Fruit fly (Drosophila melanogaster) whole organism, embryonic: Measurements from ENCODE around the gene Ufd4.

Experiments
- Adf1 ChIP-seq: fragments of 200-800 bp; sonication (Bioruptor generic); IDR thresholded peaks from 2 replicates; pipeline ENCODE4 v1.3.6; 2022; ENCODE audit warnings: missing biosample characterization, missing genetic modification characterization
- CG10565 ChIP-seq: fragments of 200-800 bp; sonication (Bioruptor generic); optimal IDR thresholded peaks from 3 replicates; lab custom pipeline; 2016; ENCODE audit warnings: missing biosample characterization, mild to moderate bottlenecking, missing genetic modification characterization
- CG11695 ChIP-seq: fragments of 200-800 bp; sonication (Bioruptor generic); IDR thresholded peaks from 3 replicates; pipeline ENCODE4 v1.3.6; 2022; ENCODE audit warnings: missing biosample characterization, missing genetic modification characterization
- CG13775 ChIP-seq: fragments of 200-800 bp; sonication (Bioruptor generic); optimal IDR thresholded peaks from 3 replicates; lab custom pipeline; 2017; ENCODE audit warnings: missing biosample characterization, mild to moderate bottlenecking, missing genetic modification characterization
- CG15479 ChIP-seq: fragments of 200-800 bp; sonication (Bioruptor generic); optimal IDR thresholded peaks from 3 replicates; lab custom pipeline; 2019; ENCODE audit warnings: missing biosample characterization, mild to moderate bottlenecking, missing genetic modification characterization, moderate library complexity
- CG17612 ChIP-seq: fragments of 200-800 bp; sonication (Bioruptor generic); IDR thresholded peaks from 2 replicates; pipeline ENCODE4 v1.3.6; 2022; ENCODE audit warnings: missing biosample characterization, missing genetic modification characterization
- CG18011 ChIP-seq: fragments of 200-800 bp; sonication (Bioruptor generic); optimal IDR thresholded peaks from 2 replicates; lab custom pipeline; 2017; ENCODE audit warnings: missing biosample characterization, missing genetic modification characterization, mild to moderate bottlenecking, moderate library complexity, missing genotype
- CG2129 ChIP-seq: fragments of 200-800 bp; sonication (Bioruptor generic); IDR thresholded peaks from 2 replicates; pipeline ENCODE4 v1.3.6; 2022; ENCODE audit warnings: missing biosample characterization, missing genetic modification characterization; ENCODE audit not compliant: partially characterized antibody
- CG2199 ChIP-seq: fragments of 200-800 bp; sonication (Bioruptor generic); IDR thresholded peaks from 3 replicates; pipeline ENCODE4 v1.3.6; 2022; ENCODE audit warnings: missing biosample characterization, missing genetic modification characterization
- CG4730 ChIP-seq: fragments of 200-800 bp; sonication (Bioruptor generic); IDR thresholded peaks from 2 replicates; pipeline ENCODE4 v1.3.6; 2022; ENCODE audit warnings: missing biosample characterization, missing genetic modification characterization
- CG5180 ChIP-seq: fragments of 200-800 bp; sonication (Bioruptor generic); optimal IDR thresholded peaks from 3 replicates; lab custom pipeline; 2017; ENCODE audit warnings: missing biosample characterization, missing genetic modification characterization, mild to moderate bottlenecking, moderate library complexity, missing genetic modification reagents
- CG8388 ChIP-seq: fragments of 200-800 bp; sonication (Bioruptor generic); optimal IDR thresholded peaks from 2 replicates; lab custom pipeline; 2019; ENCODE audit warnings: missing biosample characterization, mild to moderate bottlenecking, missing genetic modification characterization, moderate library complexity
- CG9215 ChIP-seq: fragments of 200-800 bp; sonication (Bioruptor generic); IDR thresholded peaks from 2 replicates; pipeline ENCODE4 v1.3.6; 2022; ENCODE audit warnings: missing biosample characterization, missing genetic modification characterization
- Dfd ChIP-seq, 2 experiments: fragments of >200 bp; optimal IDR thresholded peaks; 2 replicates each; lab custom pipeline; 2017; ENCODE audit warnings: missing biosample characterization in 2 of 2, missing genetic modification characterization in 2 of 2
- E2f1 ChIP-seq: fragments of 200-800 bp; sonication (Bioruptor generic); IDR thresholded peaks from 2 replicates; pipeline ENCODE4 v1.3.6; 2022; ENCODE audit warnings: missing biosample characterization, missing genetic modification characterization
- Elba2 ChIP-seq: fragments of 200-800 bp; sonication (Bioruptor generic); optimal IDR thresholded peaks from 3 replicates; lab custom pipeline; 2016; ENCODE audit warnings: missing biosample characterization, missing genetic modification characterization
- Hr78 ChIP-seq, 2 experiments: fragments of 200-800 bp in 1 of 2; fragments of >200 bp in 1 of 2; sonication (Bioruptor generic) in 1 of 2; optimal IDR thresholded peaks; 2 replicates each; lab custom pipeline; 2017 to 2019; ENCODE audit warnings: missing biosample characterization in 2 of 2, missing genetic modification characterization in 2 of 2, mild to moderate bottlenecking in 1 of 2, moderate library complexity in 1 of 2
- Jarid2 ChIP-seq: fragments of 200-800 bp; sonication (Bioruptor generic); optimal IDR thresholded peaks from 3 replicates; lab custom pipeline; 2017; ENCODE audit warnings: mild to moderate bottlenecking, missing biosample characterization, missing genetic modification reagents, missing genetic modification characterization
- Mad ChIP-seq: fragments of 200-800 bp; sonication (Bioruptor generic); optimal IDR thresholded peaks from 2 replicates; lab custom pipeline; 2016; ENCODE audit warnings: missing biosample characterization, missing genetic modification characterization
- Mes4 ChIP-seq: fragments of 200-800 bp; sonication (Bioruptor generic); optimal IDR thresholded peaks from 2 replicates; lab custom pipeline; 2016; ENCODE audit warnings: missing biosample characterization, missing genetic modification characterization
- Nf-YB ChIP-seq: fragments of 200-800 bp; sonication (Bioruptor generic); optimal IDR thresholded peaks from 3 replicates; lab custom pipeline; 2019; ENCODE audit warnings: missing biosample characterization, mild to moderate bottlenecking, missing genetic modification characterization, moderate library complexity
- Nf-YC ChIP-seq: fragments of 200-800 bp; optimal IDR thresholded peaks from 3 replicates; lab custom pipeline; 2019; ENCODE audit warnings: missing biosample characterization, mild to moderate bottlenecking, missing genetic modification characterization, moderate library complexity
- Side ChIP-seq: fragments of 200-800 bp; sonication (Bioruptor generic); optimal IDR thresholded peaks from 2 replicates; lab custom pipeline; 2016; ENCODE audit warnings: missing biosample characterization, missing genetic modification characterization
- Usf ChIP-seq: fragments of 200-800 bp; sonication (Bioruptor generic); optimal IDR thresholded peaks from 2 replicates; lab custom pipeline; 2017; ENCODE audit warnings: missing genotype, missing biosample characterization, missing genetic modification characterization
- YL-1 ChIP-seq: fragments of 200-800 bp; sonication (Bioruptor generic); optimal IDR thresholded peaks from 3 replicates; lab custom pipeline; 2017; ENCODE audit warnings: missing biosample characterization, mild to moderate bottlenecking, missing genetic modification characterization
- az2 ChIP-seq: fragments of 200-800 bp; sonication (Bioruptor generic); optimal IDR thresholded peaks from 3 replicates; lab custom pipeline; 2016; ENCODE audit warnings: missing biosample characterization, missing genetic modification characterization
- cg ChIP-seq: fragments of 200-800 bp; sonication (Bioruptor generic); optimal IDR thresholded peaks from 3 replicates; lab custom pipeline; 2019; ENCODE audit warnings: missing biosample characterization, mild to moderate bottlenecking, missing genetic modification characterization, moderate library complexity
- danr ChIP-seq: fragments of 200-800 bp; sonication (Bioruptor generic); IDR thresholded peaks from 2 replicates; pipeline ENCODE4 v1.3.6; 2022; ENCODE audit warnings: missing biosample characterization, missing genetic modification characterization
- gsb ChIP-seq: fragments of 200-800 bp; sonication (Bioruptor generic); IDR thresholded peaks from 2 replicates; pipeline ENCODE4 v1.3.6; 2022; ENCODE audit warnings: missing biosample characterization, missing genetic modification characterization
- insv ChIP-seq, 2 experiments: fragments of 200-800 bp; sonication (Bioruptor generic); optimal IDR thresholded peaks; 3 replicates each; lab custom pipeline; 2016 to 2018; ENCODE audit warnings: missing biosample characterization in 2 of 2, missing genetic modification characterization in 2 of 2
- inv ChIP-seq: fragments of 200-800 bp; sonication (Bioruptor generic); IDR thresholded peaks from 2 replicates; pipeline ENCODE4 v1.3.6; 2022; ENCODE audit warnings: missing biosample characterization, missing genetic modification characterization; ENCODE audit not compliant: partially characterized antibody
- ken ChIP-seq: fragments of 200-800 bp; sonication (Bioruptor generic); IDR thresholded peaks from 3 replicates; pipeline ENCODE4 v1.3.6; 2022; ENCODE audit warnings: missing biosample characterization, missing genetic modification characterization
- lola ChIP-seq, 3 experiments: fragments of >200 bp in 2 of 3; fragments of 200-800 bp in 1 of 3; sonication (Bioruptor generic) in 1 of 3; optimal IDR thresholded peaks; 2 replicates each; lab custom pipeline; 2017 to 2019; ENCODE audit warnings: missing biosample characterization in 3 of 3, missing genetic modification characterization in 3 of 3, mild to moderate bottlenecking in 1 of 3, moderate library complexity in 1 of 3
- odd ChIP-seq: fragments of 200-800 bp; sonication (Bioruptor generic); optimal IDR thresholded peaks from 2 replicates; lab custom pipeline; 2017; ENCODE audit warnings: missing biosample characterization, mild to moderate bottlenecking, missing genetic modification characterization
- sd ChIP-seq: fragments of 200-800 bp; sonication (Bioruptor generic); optimal IDR thresholded peaks from 3 replicates; lab custom pipeline; 2018; ENCODE audit warnings: missing biosample characterization, mild to moderate bottlenecking, missing genetic modification characterization, moderate library complexity
- slp2 ChIP-seq: fragments of 200-800 bp; sonication (Bioruptor generic); optimal IDR thresholded peaks from 2 replicates; lab custom pipeline; 2016; ENCODE audit warnings: missing biosample characterization, missing genetic modification characterization
- zfh2 ChIP-seq: fragments of 200-800 bp; sonication (Bioruptor generic); optimal IDR thresholded peaks from 2 replicates; lab custom pipeline; 2016; ENCODE audit warnings: missing biosample characterization, missing genetic modification characterization

Ufd4 gene

dm6 chr2L:10298306-10298705 lies 6.1 kb upstream of the Ufd4 start (continued):
- no peak for TF ChIP-seq Mad
- TF ChIP-seq CG17612 (GFP tag; lab: Robert Waterston, UW) = no peak
- no peak for TF ChIP-seq slp2
- TF ChIP-seq Mes4 (GFP tag; lab: Kevin White, UChicago) = no peak
- TF ChIP-seq Dfd (GFP tag; optimal IDR thresholded peaks at IDR 0.05; lab: Kevin White, UChicago) = peak in 1 of 2 experiments; percentile 78
- TF ChIP-seq CG2129 = no peak
- no peak for TF ChIP-seq gsb (GFP tag; lab: Robert Waterston, UW)
- TF ChIP-seq danr (GFP tag; lab: Robert Waterston, UW) = no peak
- TF ChIP-seq Usf = no peak
- TF ChIP-seq E2f1 (GFP tag; lab: Robert Waterston, UW) = no peak
- no peak for TF ChIP-seq lola (GFP tag; optimal IDR thresholded peaks at IDR 0.05; lab: Kevin White, UChicago)
- no peak for TF ChIP-seq CG11695 (GFP tag; lab: Robert Waterston, UW)
- TF ChIP-seq inv (GFP tag; lab: Robert Waterston, UW) = peak; percentile 35
- no peak for TF ChIP-seq CG4730 (GFP tag; lab: Robert Waterston, UW)
- TF ChIP-seq CG8388 = no peak
- no peak for TF ChIP-seq CG10565 (GFP tag; lab: Kevin White, UChicago)
- no peak for TF ChIP-seq ken (GFP tag; lab: Robert Waterston, UW)
- TF ChIP-seq, all 482 proteins: peak for 86

dm6 chr2L:10294798-10295669 lies 2.9 kb upstream of the Ufd4 start, which contains the start of gene Hand:
Hand (minus strand) TSS chr2L:10295385.
- TF ChIP-seq CG2199 (GFP tag; lab: Robert Waterston, UW) (0 out of 3 replicates have a peak, but pooled peaks have one; percentile 51), zfh2 (no peak), Nf-YC (peak; percentile 96), CG18011 (GFP tag; lab: Kevin White, UChicago) (no peak), CG5180 (GFP tag; lab: Kevin White, UChicago) (peak; percentile 41), odd (GFP tag; lab: Kevin White, UChicago) (no peak), Nf-YB (GFP tag; lab: Kevin White, UChicago) (peak; percentile 95), Jarid2 (GFP tag; lab: Kevin White, UChicago) (peak; percentile 17), YL-1 (GFP tag; lab: Kevin White, UChicago) (no peak)
- TF ChIP-seq, all 482 proteins: peak for 5

- peak; percentile 100 for TF ChIP-seq Elba2 (GFP tag; lab: Kevin White, UChicago)
- no peak for TF ChIP-seq az2
- no peak for TF ChIP-seq cg (GFP tag; lab: Kevin White, UChicago)
- no peak for TF ChIP-seq CG9215 (GFP tag; lab: Robert Waterston, UW)
- no peak for TF ChIP-seq Adf1
- peak in 1 of 2 experiments; percentile 94 for TF ChIP-seq insv (GFP tag; optimal IDR thresholded peaks at IDR 0.05; lab: Kevin White, UChicago)
- TF ChIP-seq CG15479 (GFP tag; lab: Kevin White, UChicago) = no peak
- TF ChIP-seq sd (tag; lab: Kevin White, UChicago) = no peak
- no peak for TF ChIP-seq CG13775 (GFP tag; lab: Kevin White, UChicago)
- TF ChIP-seq Hr78 (GFP tag; optimal IDR thresholded peaks at IDR 0.05; lab: Kevin White, UChicago) = no peak
- TF ChIP-seq Side (GFP tag; lab: Kevin White, UChicago) = no peak
Measured at dm6 chr2L:10291276-10291675, 889 bp downstream of the Ufd4 start.
